Fruit fly (Drosophila melanogaster) whole organism, adult: Measurements from ENCODE around the gene Mob3.

Source experiments
- CG11617 ChIP-seq: fragments of 200-800 bp; sonication (Bioruptor generic); optimal IDR thresholded peaks from 2 replicates; lab custom pipeline; 2017; ENCODE audit warnings: mild to moderate bottlenecking, missing biosample characterization, missing genetic modification reagents, missing genetic modification characterization
- CG14711 ChIP-seq: fragments of 200-800 bp; sonication (Bioruptor generic); optimal IDR thresholded peaks from 2 replicates; lab custom pipeline; 2018; ENCODE audit warnings: missing biosample characterization, mild to moderate bottlenecking, missing genetic modification characterization, moderate library complexity
- CG1620 ChIP-seq: fragments of 200-800 bp; sonication (Bioruptor generic); optimal IDR thresholded peaks from 2 replicates; lab custom pipeline; 2016; ENCODE audit warnings: missing biosample characterization, missing genetic modification characterization
- CG33017 ChIP-seq: fragments of 200-800 bp; sonication (Bioruptor generic); optimal IDR thresholded peaks from 2 replicates; lab custom pipeline; 2018; ENCODE audit warnings: missing biosample characterization, mild to moderate bottlenecking, missing genetic modification characterization, moderate library complexity
- CG5204 ChIP-seq: fragments of 200-800 bp; sonication (Bioruptor generic); optimal IDR thresholded peaks from 2 replicates; lab custom pipeline; 2016; ENCODE audit warnings: missing biosample characterization, missing genetic modification characterization
- CG7101 ChIP-seq: fragments of 200-800 bp; sonication (Bioruptor generic); optimal IDR thresholded peaks from 2 replicates; lab custom pipeline; 2018; ENCODE audit warnings: missing biosample characterization, mild to moderate bottlenecking, missing genetic modification characterization, moderate library complexity
- Clk ChIP-seq: fragments of 200-800 bp; sonication (Bioruptor generic); optimal IDR thresholded peaks from 2 replicates; lab custom pipeline; 2017; ENCODE audit warnings: missing biosample characterization, missing genetic modification characterization
- Crg-1 ChIP-seq: fragments of 200-800 bp; sonication (Bioruptor generic); optimal IDR thresholded peaks from 2 replicates; lab custom pipeline; 2016; ENCODE audit warnings: missing biosample characterization, missing genetic modification characterization
- Hr96 ChIP-seq: fragments of 200-800 bp; sonication (Bioruptor generic); optimal IDR thresholded peaks from 2 replicates; lab custom pipeline; 2016; ENCODE audit warnings: missing biosample characterization, missing genetic modification characterization
- bab1 ChIP-seq: fragments of 200-800 bp; sonication (Bioruptor generic); optimal IDR thresholded peaks from 3 replicates; lab custom pipeline; 2019; ENCODE audit warnings: missing biosample characterization, mild to moderate bottlenecking, missing genetic modification characterization, moderate library complexity
- cnc ChIP-seq, 2 experiments: fragments of >200 bp; optimal IDR thresholded peaks; 2 replicates each; lab custom pipeline; 2017
- kay ChIP-seq: fragments of 200-800 bp; sonication (Bioruptor generic); peaks from one replicate; lab custom pipeline; 2016; ENCODE audit warnings: missing biosample characterization, missing genetic modification characterization, borderline replicate concordance
- tj ChIP-seq: fragments of 200-800 bp; sonication (Bioruptor generic); optimal IDR thresholded peaks from 3 replicates; lab custom pipeline; 2017; ENCODE audit warnings: missing biosample characterization, mild to moderate bottlenecking, missing genetic modification characterization, moderate library complexity
- toe ChIP-seq: fragments of 200-800 bp; sonication (Bioruptor generic); optimal IDR thresholded peaks from 2 replicates; lab custom pipeline; 2016; ENCODE audit warnings: missing biosample characterization, missing genetic modification characterization

DNA sequence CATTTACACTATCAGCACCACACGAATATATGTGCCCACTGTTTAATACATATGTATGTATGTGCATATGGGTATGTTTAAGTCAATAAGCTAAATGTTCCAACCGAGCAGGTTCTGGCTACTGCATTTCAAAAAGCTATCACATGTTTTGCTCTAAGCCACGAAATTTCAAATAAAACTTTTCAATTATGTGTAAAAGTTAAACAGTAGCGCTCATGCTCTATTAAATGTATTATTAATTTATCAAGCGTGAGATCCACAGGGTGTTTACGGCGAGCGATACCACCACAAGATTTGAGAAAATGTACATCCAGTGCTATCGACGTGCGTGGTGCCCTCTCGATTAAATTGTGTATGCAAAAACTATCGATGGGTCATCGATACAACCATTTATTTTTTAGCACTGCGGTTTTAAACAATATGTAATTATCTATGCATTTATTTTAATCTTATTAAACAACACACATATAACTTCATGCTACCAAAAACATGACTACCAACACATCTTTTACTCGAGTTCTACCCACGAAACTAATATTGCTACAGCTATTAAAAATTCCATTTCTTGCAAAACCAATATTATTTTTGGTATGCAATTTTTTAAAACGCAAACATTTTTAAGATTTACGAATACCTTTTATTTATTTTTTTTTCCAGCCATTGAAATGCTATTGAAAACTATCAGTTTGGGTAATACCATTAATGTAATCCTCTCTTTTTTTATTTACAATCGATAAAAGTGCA is 4.2 kb upstream of the Mob3 start, which contains the start of gene Pten:
- TF ChIP-seq CG33017 (tag; lab: Kevin White, UChicago) (peak; percentile 28), tj (GFP tag; lab: Kevin White, UChicago) (peak; percentile 40), CG7101 (tag; lab: Kevin White, UChicago) (peak; percentile 47), Crg-1 (GFP tag; lab: Kevin White, UChicago) (no peak), cnc (optimal IDR thresholded peaks at IDR 0.05; lab: Kevin White, UChicago) (no peak), CG1620 (no peak), Hr96 (no peak), toe (GFP tag; lab: Kevin White, UChicago) (no peak), bab1 (GFP tag; lab: Kevin White, UChicago) (peak; percentile 46), kay (GFP tag; lab: Kevin White, UChicago) (peak; percentile 91), CG14711 (tag; lab: Kevin White, UChicago) (peak; percentile 73), Clk (GFP tag; lab: Kevin White, UChicago) (no peak), CG5204 (GFP tag; lab: Kevin White, UChicago) (no peak), CG11617 (GFP tag; lab: Kevin White, UChicago) (peak; percentile 27)
